Fruit fly (Drosophila melanogaster) ovary, adult (tissue): Measurements from ENCODE around the gene Ir11a.

Experiments
- CG17801 ChIP-seq: fragments of 200-800 bp; optimal IDR thresholded peaks from 2 replicates; lab custom pipeline; 2019; ENCODE audit warnings: missing biosample characterization, mild to moderate bottlenecking, missing genetic modification characterization, moderate library complexity; ENCODE audit not compliant: partially characterized antibody

Gene Ir11a

DNA sequence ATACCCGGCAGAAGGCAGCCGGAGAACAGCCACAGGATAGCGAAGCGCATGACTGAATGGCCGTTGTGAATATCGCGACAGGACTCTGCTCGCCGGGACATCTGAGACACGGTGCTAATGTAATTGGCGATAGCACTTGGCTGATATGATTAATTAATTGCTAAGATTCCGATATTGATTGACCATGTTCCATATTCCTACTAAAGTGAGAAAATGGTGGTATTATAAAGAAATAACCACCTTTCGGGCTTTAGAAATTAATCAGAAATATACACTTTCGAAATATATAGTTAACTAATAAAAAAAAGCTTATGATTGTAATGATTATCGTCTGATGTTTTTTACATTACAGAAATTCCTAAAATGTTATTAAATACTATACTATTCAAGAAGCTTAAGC is at the start of gene Ir11a:
Gene Ir11a, minus strand, starts transcription at position 101 of the 400 bp plus-strand sequence.
- no peak for TF ChIP-seq CG17801 (GFP tag; lab: Kevin White, UChicago)

DNA sequence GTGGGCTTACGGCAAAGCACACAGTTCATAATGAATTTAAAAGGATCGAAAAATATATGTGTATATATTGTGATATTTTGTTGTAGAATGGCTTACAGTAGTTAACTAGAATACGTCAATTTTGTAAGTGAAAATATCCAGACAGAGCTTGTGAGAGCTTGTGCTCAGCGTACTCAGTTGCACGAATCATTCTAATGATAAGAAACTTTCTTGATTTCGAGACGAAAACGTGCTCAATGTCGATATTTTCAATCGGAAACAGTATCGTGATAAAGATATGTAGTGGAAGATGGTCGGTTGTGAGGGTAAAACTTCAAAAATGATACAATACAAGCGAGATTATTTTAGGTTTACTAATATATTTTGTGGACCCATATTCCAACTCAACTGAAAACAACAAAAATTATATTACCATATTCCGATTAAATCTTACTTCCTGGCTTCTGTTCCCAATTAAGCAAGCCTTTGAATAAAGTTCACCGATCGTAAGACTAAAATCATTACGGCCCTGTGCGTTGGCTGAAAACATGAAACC is 30.9 kb upstream of the Ir11a start, which contains the start of the genes CG32651 and CG2574:
Gene CG32651, minus strand, starts transcription at position 101 of the 535 bp plus-strand sequence.
Gene CG2574, plus strand, starts transcription at position 485 of the 535 bp plus-strand sequence.
- TF ChIP-seq CG17801 (GFP tag; lab: Kevin White, UChicago): no peak

DNA sequence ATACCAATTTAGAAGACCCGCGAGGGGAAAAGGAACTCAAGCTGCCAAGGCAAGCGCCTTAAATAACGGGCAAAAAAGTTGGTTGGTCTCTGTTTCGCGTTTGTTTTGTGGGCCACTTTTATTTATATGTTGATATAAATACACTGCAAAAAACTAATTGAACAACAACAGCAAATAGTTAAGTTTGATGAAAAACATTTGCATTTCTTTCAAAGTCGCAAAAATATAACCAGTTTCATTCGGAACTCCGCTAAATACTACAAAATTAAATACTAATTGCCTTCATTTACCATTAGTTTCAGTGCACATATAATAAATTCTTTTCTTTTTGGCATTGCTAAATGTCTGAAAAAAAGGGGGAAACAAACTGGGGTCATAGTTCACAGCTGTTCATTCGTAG is 14.2 kb upstream of the Ir11a start:
- TF ChIP-seq CG17801 (GFP tag; lab: Kevin White, UChicago): no peak

DNA sequence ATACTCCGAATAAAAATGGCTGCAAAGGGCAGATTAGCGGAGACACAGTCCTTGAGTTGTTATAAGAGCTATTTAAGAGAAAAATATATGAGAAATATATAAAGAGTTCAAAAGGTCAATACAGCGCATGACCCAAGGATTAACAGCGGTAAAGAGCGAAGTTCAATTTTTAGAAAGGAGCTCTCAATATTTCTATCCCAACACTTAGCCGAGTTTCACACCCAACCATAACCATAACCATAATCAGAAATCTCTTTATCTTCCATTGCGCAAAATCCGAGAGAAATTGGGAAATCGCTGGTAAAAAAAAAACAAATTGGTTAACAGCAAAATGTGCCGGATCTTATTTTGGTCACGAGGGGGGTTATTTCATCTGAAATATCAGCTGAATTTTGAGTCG is 11.6 kb upstream of the Ir11a start:
- no peak for TF ChIP-seq CG17801 (GFP tag; lab: Kevin White, UChicago)

DNA sequence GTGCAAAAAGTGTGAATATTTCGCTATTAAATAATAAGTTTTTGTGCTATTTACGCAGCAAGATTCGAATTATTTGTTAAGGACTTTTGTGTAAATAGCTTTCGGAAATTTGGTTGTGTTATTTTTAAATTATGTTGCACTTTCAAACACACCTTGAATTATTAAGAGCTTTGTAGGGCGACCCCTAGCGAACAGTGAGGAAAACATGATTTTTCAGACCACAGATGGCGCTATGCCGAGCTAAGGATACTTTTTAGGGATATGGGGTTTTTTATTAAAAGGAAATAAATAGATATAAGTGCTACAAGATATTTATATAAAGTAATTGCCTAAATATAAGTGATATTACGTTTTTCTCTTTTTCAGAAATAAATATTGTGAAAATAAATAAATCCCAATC is 8.7 kb upstream of the Ir11a start:
- TF ChIP-seq CG17801 (GFP tag; lab: Kevin White, UChicago): no peak

DNA sequence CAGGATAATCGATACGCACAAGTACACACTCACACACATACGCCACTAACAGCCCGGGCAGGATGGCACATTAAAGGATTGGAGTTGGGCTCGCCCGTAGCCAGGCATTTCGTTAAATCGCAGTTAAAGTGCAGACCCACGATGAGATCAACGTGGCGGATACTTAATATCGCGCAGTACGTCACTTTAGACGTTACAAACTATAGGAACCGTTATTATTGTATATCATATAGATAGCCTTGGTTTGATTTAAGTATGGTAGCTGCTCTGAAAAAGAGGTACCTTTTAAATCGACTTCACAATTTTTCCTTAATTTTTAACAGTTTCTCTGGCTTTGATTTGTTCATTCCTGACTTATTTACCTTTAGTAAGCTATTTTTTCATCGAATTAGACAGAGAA is 4.7 kb downstream of the Ir11a start, which contains the start of gene CG2577:
Gene CG2577, plus strand, starts transcription at position 301 of the 400 bp plus-strand sequence.
- TF ChIP-seq CG17801 (GFP tag; lab: Kevin White, UChicago): no peak

DNA sequence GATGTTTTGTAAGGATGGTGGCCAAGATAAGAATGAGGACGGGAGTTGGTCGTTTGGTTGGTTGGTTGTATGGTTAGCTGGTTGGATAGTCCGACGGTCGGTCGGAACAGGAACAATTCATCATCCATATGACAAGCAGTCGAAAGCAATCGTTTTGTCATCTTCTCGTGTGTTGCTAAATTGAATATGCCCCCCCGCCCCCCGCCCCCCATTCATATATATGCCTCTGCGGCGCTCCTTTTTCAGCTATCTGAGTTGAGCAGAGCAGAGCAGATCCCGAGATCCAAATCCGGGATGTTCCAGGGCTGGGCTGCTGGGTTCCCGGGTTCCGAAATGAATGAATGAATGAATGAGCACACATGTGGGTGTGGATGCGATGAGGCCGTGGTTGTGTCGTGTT is 21.5 kb downstream of the Ir11a start:
- TF ChIP-seq CG17801 (GFP tag; lab: Kevin White, UChicago): no peak

DNA sequence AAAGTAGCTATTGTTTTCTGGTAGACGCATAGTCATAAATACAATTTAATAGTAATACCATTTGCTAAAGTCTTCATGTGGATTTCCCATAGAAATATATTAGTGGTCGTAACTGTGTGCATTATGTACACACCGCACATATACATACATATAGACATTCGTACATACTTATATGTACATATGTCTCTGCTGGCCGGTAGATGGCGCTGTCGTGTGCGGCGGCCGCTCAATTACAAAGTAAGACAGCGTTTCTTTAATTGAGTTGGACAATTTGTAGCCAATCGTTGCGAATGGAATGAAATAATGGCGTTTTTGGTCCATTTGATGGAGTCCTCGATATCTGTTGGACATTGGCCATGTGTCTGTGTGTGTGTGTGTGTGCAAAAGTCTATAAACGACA is 24.1 kb downstream of the Ir11a start:
- TF ChIP-seq CG17801 (GFP tag; lab: Kevin White, UChicago): no peak
